Worm (Caenorhabditis elegans) whole organism, L3 larva: ENCODE results near the gene ZC443.2.

ENCODE experiments used
- ama-1 ChIP-seq: fragments of 150-350 bp; optimal IDR thresholded peaks from 2 replicates; lab custom pipeline; 2018
- elt-1 ChIP-seq: fragments of 150-350 bp; optimal IDR thresholded peaks from 2 replicates; lab custom pipeline; 2014; ENCODE audit warnings: missing biosample characterization, missing genetic modification characterization
- nhr-11 ChIP-seq: fragments of 150-350 bp; optimal IDR thresholded peaks from 2 replicates; lab custom pipeline; 2014; ENCODE audit warnings: missing biosample characterization, missing genetic modification characterization
- nhr-12 ChIP-seq: fragments of 150-350 bp; optimal IDR thresholded peaks from 2 replicates; lab custom pipeline; 2014; ENCODE audit warnings: missing biosample characterization, missing genetic modification characterization
- nhr-23 ChIP-seq: fragments of 150-350 bp; optimal IDR thresholded peaks from 2 replicates; lab custom pipeline; 2014; ENCODE audit warnings: missing biosample characterization, missing genetic modification reagents, missing genetic modification characterization

- TF ChIP-seq nhr-11 (no peak), nhr-12 (tag; lab: Kevin White, UChicago) (no peak), elt-1 (tag; lab: Kevin White, UChicago) (no peak), ama-1 (no peak), nhr-23 (tag; lab: Kevin White, UChicago) (no peak)
Measured at ce11 chrV:12844748-12845147, 33.8 kb upstream of the ZC443.2 start.
